Worm (Caenorhabditis elegans) whole organism, young adult: ENCODE results near the gene srb-3.

Source experiments
- akir-1 ChIP-seq: fragments of 200-800 bp; sonication (Bioruptor generic); optimal IDR thresholded peaks from 2 replicates; lab custom pipeline; 2018; ENCODE audit warnings: mild to moderate bottlenecking, missing genetic modification characterization, moderate library complexity, missing compliant biosample characterization
- bed-1 ChIP-seq: fragments of 200-800 bp; sonication (Bioruptor generic); IDR thresholded peaks from 2 replicates; pipeline ENCODE4 v1.3.6; 2022; ENCODE audit warnings: missing genetic modification reagents, missing genetic modification characterization, missing compliant biosample characterization
- dox-1 ChIP-seq: fragments of 200-800 bp; sonication (Bioruptor generic); IDR thresholded peaks from 2 replicates; pipeline ENCODE4 v1.3.6; 2022; ENCODE audit warnings: missing genetic modification reagents, missing genetic modification characterization, missing compliant biosample characterization
- dpl-1 ChIP-seq: fragments of 150-350 bp; optimal IDR thresholded peaks from 2 replicates; lab custom pipeline; 2014; ENCODE audit warnings: missing biosample characterization, missing genetic modification reagents, missing genetic modification characterization
- gei-17 ChIP-seq: fragments of 200-800 bp; sonication (Bioruptor generic); optimal IDR thresholded peaks from 2 replicates; lab custom pipeline; 2018; ENCODE audit warnings: mild to moderate bottlenecking, missing genetic modification characterization, missing compliant biosample characterization
- let-526 ChIP-seq: fragments of 200-800 bp; sonication (Bioruptor generic); IDR thresholded peaks from 2 replicates; pipeline ENCODE4 v1.3.6; 2022; ENCODE audit warnings: missing genetic modification reagents, missing genetic modification characterization, missing compliant biosample characterization
- lir-1 ChIP-seq: fragments of 200-800 bp; sonication (Bioruptor generic); conservative IDR thresholded peaks from 2 replicates; pipeline ENCODE4 v1.3.6; 2022; ENCODE audit warnings: missing genetic modification reagents, missing genetic modification characterization, missing compliant biosample characterization
- repo-1 ChIP-seq: sonication (generic microtip); optimal IDR thresholded peaks from 2 replicates; lab custom pipeline; 2017; ENCODE audit warnings: mild to moderate bottlenecking, missing genetic modification characterization, missing compliant biosample characterization
- snpc-4 ChIP-seq, 5 experiments: fragments of 150-350 bp in 1 of 5; sonication (generic microtip) in 4 of 5; optimal IDR thresholded peaks; 2 replicates each; lab custom pipeline; 2014 to 2018; ENCODE audit warnings: missing genetic modification characterization in 5 of 5, missing biosample characterization in 3 of 5, antibody characterized with exemption in 2 of 5, mild to moderate bottlenecking in 2 of 5, missing compliant biosample characterization in 2 of 5, missing genotype in 2 of 5, moderate library complexity in 2 of 5, missing genetic modification reagents in 1 of 5
- unc-130 ChIP-seq: sonication (generic microtip); optimal IDR thresholded peaks from 2 replicates; lab custom pipeline; 2016; ENCODE audit warnings: missing genetic modification reagents, missing genetic modification characterization, missing compliant biosample characterization

- TF ChIP-seq snpc-4 (GFP tag; optimal IDR thresholded peaks at IDR 0.05; lab: Kevin White, UChicago) (no peak), snpc-4 (tag; optimal IDR thresholded peaks at IDR 0.05; lab: Kevin White, UChicago) (no peak), dox-1 (GFP tag; lab: Robert Waterston, UW) (no peak), lir-1 (GFP tag; lab: Robert Waterston, UW) (no peak), repo-1 (tag; lab: Kevin White, UChicago) (no peak), gei-17 (GFP tag; lab: Kevin White, UChicago) (no peak), let-526 (GFP tag; lab: Robert Waterston, UW) (no peak), dpl-1 (GFP tag; lab: Kevin White, UChicago) (no peak), akir-1 (GFP tag; lab: Kevin White, UChicago) (no peak), bed-1 (no peak), unc-130 (GFP tag; lab: Kevin White, UChicago) (no peak)
Observed at ce11 chrII:5176934-5177333, 10.3 kb upstream of the srb-3 start.
